Fruit fly (Drosophila melanogaster): ENCODE results near the gene Gp93.

DNA sequence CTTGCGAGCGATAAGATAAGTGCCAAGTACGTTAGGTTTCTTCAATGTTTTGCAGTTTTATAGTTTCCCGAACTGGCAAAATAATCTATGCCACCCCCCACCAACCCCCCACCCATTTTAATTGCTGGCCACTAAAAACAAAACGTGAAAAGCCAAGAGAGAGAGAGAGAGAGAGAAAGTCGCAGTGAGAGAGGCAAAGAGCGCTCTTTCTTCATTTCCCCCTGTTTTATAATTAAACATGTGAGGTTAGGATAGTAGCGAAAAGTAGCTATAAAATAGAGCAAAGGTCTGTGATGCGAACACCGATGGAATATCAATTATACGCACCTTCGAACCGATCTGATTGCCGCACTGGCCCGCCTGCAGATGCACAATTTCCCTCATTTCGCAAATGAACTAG lies 39.3 kb downstream of the Gp93 start:
- TF ChIP-seq CG11617 (GFP tag; optimal IDR thresholded peaks at IDR 0.05) (no peak), CG5204 (GFP tag; optimal IDR thresholded peaks at IDR 0.05) (no peak), CG33017 (tag; optimal IDR thresholded peaks at IDR 0.05) (no peak)
